Fruit fly (Drosophila melanogaster): Measurements from ENCODE around the gene AdamTS-A.

AdamTS-A gene

dm6 chr3R:15425638-15426487 is 50.1 kb downstream of the AdamTS-A start (continued):
- no peak for TF ChIP-seq CG2129 (GFP tag; IDR thresholded peaks at IDR 0.05; ENCODE audit: partially characterized antibody)
- no peak for TF ChIP-seq p53 (GFP tag; optimal IDR thresholded peaks at IDR 0.05)
- no peak for TF ChIP-seq CG13624 (GFP tag; optimal IDR thresholded peaks at IDR 0.05)
- TF ChIP-seq CG18619 (GFP tag; optimal IDR thresholded peaks at IDR 0.05): no peak
- TF ChIP-seq CG1024 (GFP tag; IDR thresholded peaks at IDR 0.05): no peak
- TF ChIP-seq CG12744 (GFP tag; optimal IDR thresholded peaks at IDR 0.05): no peak
- TF ChIP-seq phol (tag; optimal IDR thresholded peaks at IDR 0.05): peak; percentile 53
- no peak for TF ChIP-seq Fer3 (tag; optimal IDR thresholded peaks at IDR 0.05)
- TF ChIP-seq nmo (GFP tag; optimal IDR thresholded peaks at IDR 0.05): peak; percentile 13
- peak; percentile 28 for TF ChIP-seq CG8388 (GFP tag; optimal IDR thresholded peaks at IDR 0.05)
- no peak for TF ChIP-seq CG8478 (optimal IDR thresholded peaks at IDR 0.05)
- TF ChIP-seq Nf-YA (GFP tag; IDR thresholded peaks at IDR 0.05): no peak
- no peak for TF ChIP-seq CG6654 (GFP tag; optimal IDR thresholded peaks at IDR 0.05)
- TF ChIP-seq Eip74EF (GFP tag; optimal IDR thresholded peaks at IDR 0.05): no peak
- peak; percentile 1 for TF ChIP-seq gsb-n (tag; optimal IDR thresholded peaks at IDR 0.05)
- TF ChIP-seq Ptx1 (GFP tag; IDR thresholded peaks at IDR 0.05): peak; percentile 36; the same call in 1 of the 2 replicates
- TF ChIP-seq wek (GFP tag; optimal IDR thresholded peaks at IDR 0.05): no peak
- TF ChIP-seq CG5953 (GFP tag; IDR thresholded peaks at IDR 0.05): peak; percentile 34; the same call in 1 of the 2 replicates
- TF ChIP-seq CG1647 (GFP tag; optimal IDR thresholded peaks at IDR 0.05): no peak
- TF ChIP-seq ems (GFP tag; optimal IDR thresholded peaks at IDR 0.05): no peak
- TF ChIP-seq CG11695 (GFP tag; IDR thresholded peaks at IDR 0.05): no peak
- TF ChIP-seq Dbx (GFP tag; IDR thresholded peaks at IDR 0.05): no peak
- no peak for TF ChIP-seq CG7987 (GFP tag; optimal IDR thresholded peaks at IDR 0.05)
- no peak for TF ChIP-seq NFAT (GFP tag; IDR thresholded peaks at IDR 0.05)
- no peak for TF ChIP-seq slou (GFP tag; optimal IDR thresholded peaks at IDR 0.05)
- no peak for TF ChIP-seq CG5180 (GFP tag; optimal IDR thresholded peaks at IDR 0.05)
- TF ChIP-seq CG9727 (GFP tag; optimal IDR thresholded peaks at IDR 0.05): no peak
- TF ChIP-seq Bdp1 (GFP tag; optimal IDR thresholded peaks at IDR 0.05): no peak
- TF ChIP-seq nerfin-2 (GFP tag; IDR thresholded peaks at IDR 0.05; ENCODE audit: partially characterized antibody): no peak
- no peak for TF ChIP-seq HmgZ (tag; optimal IDR thresholded peaks at IDR 0.05)
- no peak for TF ChIP-seq CG1832 (GFP tag; optimal IDR thresholded peaks at IDR 0.05)
- TF ChIP-seq CG8944 (GFP tag; optimal IDR thresholded peaks at IDR 0.05): no peak
- no peak for TF ChIP-seq chinmo (GFP tag; IDR thresholded peaks at IDR 0.05; ENCODE audit: partially characterized antibody)
- TF ChIP-seq lmd (GFP tag; IDR thresholded peaks at IDR 0.05): no peak
- no peak for TF ChIP-seq CG18599 (GFP tag; optimal IDR thresholded peaks at IDR 0.05)
- no peak for TF ChIP-seq CG12071 (GFP tag; optimal IDR thresholded peaks at IDR 0.05)
- TF ChIP-seq CG10462 (GFP tag; optimal IDR thresholded peaks at IDR 0.05): no peak
- TF ChIP-seq Mrtf (GFP tag; IDR thresholded peaks at IDR 0.05): 0 out of 3 replicates have a peak, but pooled peaks have one; percentile 11
- no peak for TF ChIP-seq bigmax (GFP tag; optimal IDR thresholded peaks at IDR 0.05)
- no peak for TF ChIP-seq onecut (GFP tag; IDR thresholded peaks at IDR 0.05)
- no peak for TF ChIP-seq bab2 (GFP tag; optimal IDR thresholded peaks at IDR 0.05)
- peak; percentile 20 for TF ChIP-seq slp2 (GFP tag; optimal IDR thresholded peaks at IDR 0.05)
- TF ChIP-seq gce (GFP tag; IDR thresholded peaks at IDR 0.05): 0 out of 3 replicates have a peak, but pooled peaks have one; percentile 58
- TF ChIP-seq Ets97D (GFP tag; optimal IDR thresholded peaks at IDR 0.05): no peak
- no peak for TF ChIP-seq CG5245 (GFP tag; optimal IDR thresholded peaks at IDR 0.05)
- no peak for TF ChIP-seq HmgD (GFP tag; optimal IDR thresholded peaks at IDR 0.05)
- no peak for TF ChIP-seq gcm (GFP tag; optimal IDR thresholded peaks at IDR 0.05)
- no peak for TF ChIP-seq CG33213 (GFP tag; optimal IDR thresholded peaks at IDR 0.05)
- TF ChIP-seq CG9932 (GFP tag; IDR thresholded peaks at IDR 0.05): no peak
- no peak for TF ChIP-seq CG3163 (GFP tag; optimal IDR thresholded peaks at IDR 0.05)

Data from whole organism, embryonic.